Fruit fly (Drosophila melanogaster) whole organism, adult: Measurements from ENCODE around the gene CG46280.

Experiments
- CG11617 ChIP-seq: fragments of 200-800 bp; sonication (Bioruptor generic); optimal IDR thresholded peaks from 2 replicates; lab custom pipeline; 2017; ENCODE audit warnings: mild to moderate bottlenecking, missing biosample characterization, missing genetic modification reagents, missing genetic modification characterization
- CG33017 ChIP-seq: fragments of 200-800 bp; sonication (Bioruptor generic); optimal IDR thresholded peaks from 2 replicates; lab custom pipeline; 2018; ENCODE audit warnings: missing biosample characterization, mild to moderate bottlenecking, missing genetic modification characterization, moderate library complexity
- CG5204 ChIP-seq: fragments of 200-800 bp; sonication (Bioruptor generic); optimal IDR thresholded peaks from 2 replicates; lab custom pipeline; 2016; ENCODE audit warnings: missing biosample characterization, missing genetic modification characterization
- CG7045 ChIP-seq: fragments of 200-800 bp; sonication (Bioruptor generic); optimal IDR thresholded peaks from 2 replicates; lab custom pipeline; 2017; ENCODE audit warnings: missing biosample characterization, mild to moderate bottlenecking, missing genetic modification characterization
- bab1 ChIP-seq: fragments of 200-800 bp; sonication (Bioruptor generic); optimal IDR thresholded peaks from 3 replicates; lab custom pipeline; 2019; ENCODE audit warnings: missing biosample characterization, mild to moderate bottlenecking, missing genetic modification characterization, moderate library complexity
- cnc ChIP-seq, 2 experiments: fragments of >200 bp; optimal IDR thresholded peaks; 2 replicates each; lab custom pipeline; 2017
- kay ChIP-seq: fragments of 200-800 bp; sonication (Bioruptor generic); peaks from one replicate; lab custom pipeline; 2016; ENCODE audit warnings: missing biosample characterization, missing genetic modification characterization, borderline replicate concordance

dm6 chr3R:13011621-13011963 lies 18.9 kb downstream of the CG46280 start, which contains the start of gene CtBP:
- no peak for TF ChIP-seq cnc (optimal IDR thresholded peaks at IDR 0.05; lab: Kevin White, UChicago)
- no peak for TF ChIP-seq CG11617
- no peak for TF ChIP-seq CG7045 (GFP tag; lab: Kevin White, UChicago)
- no peak for TF ChIP-seq bab1
- no peak for TF ChIP-seq CG33017
- TF ChIP-seq kay (GFP tag; lab: Kevin White, UChicago), result no peak
- no peak for TF ChIP-seq CG5204 (GFP tag; lab: Kevin White, UChicago)
